Fruit fly (Drosophila melanogaster) whole organism, prepupa: Measurements from ENCODE around the gene ppk16.

Experiments
- Blimp-1 ChIP-seq: fragments of 200-800 bp; sonication (Bioruptor generic); optimal IDR thresholded peaks from 3 replicates; lab custom pipeline; 2017; ENCODE audit warnings: missing biosample characterization, missing genetic modification characterization, mild to moderate bottlenecking, moderate library complexity, missing genetic modification reagents
- CG10631 ChIP-seq: fragments of 200-800 bp; sonication (Bioruptor generic); optimal IDR thresholded peaks from 2 replicates; lab custom pipeline; 2016; ENCODE audit warnings: missing biosample characterization, missing genetic modification characterization
- CG10669 ChIP-seq: fragments of 200-800 bp; sonication (Bioruptor generic); optimal IDR thresholded peaks from 3 replicates; lab custom pipeline; 2018; ENCODE audit warnings: missing biosample characterization, mild to moderate bottlenecking, missing genetic modification characterization, moderate library complexity
- CG11762 ChIP-seq: fragments of 200-800 bp; sonication (Bioruptor generic); optimal IDR thresholded peaks from 3 replicates; lab custom pipeline; 2016; ENCODE audit warnings: missing biosample characterization, missing genetic modification characterization; ENCODE audit not compliant: insufficient read depth
- CG15336 ChIP-seq: fragments of 200-800 bp; sonication (Bioruptor generic); IDR thresholded peaks from 2 replicates; pipeline ENCODE4 v1.3.6; 2022; ENCODE audit warnings: missing biosample characterization, missing genetic modification characterization
- CG1621 ChIP-seq: fragments of 200-800 bp; sonication (Bioruptor generic); optimal IDR thresholded peaks from 3 replicates; lab custom pipeline; 2018; ENCODE audit warnings: missing biosample characterization, mild to moderate bottlenecking, missing genetic modification characterization
- CG31627 ChIP-seq: fragments of 200-800 bp; sonication (Bioruptor generic); optimal IDR thresholded peaks from 3 replicates; lab custom pipeline; 2016; ENCODE audit warnings: missing biosample characterization, missing genetic modification characterization
- CG32006 ChIP-seq: fragments of 200-800 bp; sonication (Bioruptor generic); optimal IDR thresholded peaks from 3 replicates; lab custom pipeline; 2017; ENCODE audit warnings: missing biosample characterization, mild to moderate bottlenecking, missing genetic modification characterization
- CG34406 ChIP-seq: fragments of 200-800 bp; sonication (Bioruptor generic); optimal IDR thresholded peaks from 3 replicates; lab custom pipeline; 2016; ENCODE audit warnings: missing biosample characterization, missing genetic modification characterization
- CG3919 ChIP-seq: fragments of 200-800 bp; sonication (Bioruptor generic); optimal IDR thresholded peaks from 3 replicates; lab custom pipeline; 2016; ENCODE audit warnings: missing biosample characterization, missing genetic modification characterization
- CG4318 ChIP-seq: fragments of 200-800 bp; sonication (Bioruptor generic); optimal IDR thresholded peaks from 3 replicates; lab custom pipeline; 2017; ENCODE audit warnings: missing biosample characterization, mild to moderate bottlenecking, missing genetic modification characterization
- CG6163 ChIP-seq: fragments of 200-800 bp; sonication (Bioruptor generic); IDR thresholded peaks from 3 replicates; pipeline ENCODE4 v1.3.6; 2022; ENCODE audit warnings: missing biosample characterization, missing genetic modification characterization
- CG6276 ChIP-seq: fragments of 200-800 bp; sonication (Bioruptor generic); optimal IDR thresholded peaks from 2 replicates; lab custom pipeline; 2017; ENCODE audit warnings: missing biosample characterization, mild to moderate bottlenecking, missing genetic modification characterization
- CG6808 ChIP-seq: fragments of 200-800 bp; sonication (Bioruptor generic); optimal IDR thresholded peaks from 3 replicates; lab custom pipeline; 2017; ENCODE audit warnings: missing biosample characterization, missing genetic modification characterization, mild to moderate bottlenecking, moderate library complexity, missing genetic modification reagents
- CG6854 ChIP-seq: fragments of 200-800 bp; sonication (Bioruptor generic); optimal IDR thresholded peaks from 2 replicates; lab custom pipeline; 2017; ENCODE audit warnings: missing biosample characterization, mild to moderate bottlenecking, missing genetic modification characterization
- CG8319 ChIP-seq: fragments of 200-800 bp; sonication (Bioruptor generic); optimal IDR thresholded peaks from 3 replicates; lab custom pipeline; 2016; ENCODE audit warnings: missing biosample characterization, missing genetic modification characterization
- CG8632 ChIP-seq: fragments of 200-800 bp; sonication (Bioruptor generic); optimal IDR thresholded peaks from 3 replicates; lab custom pipeline; 2016; ENCODE audit warnings: missing biosample characterization, missing genetic modification characterization
- Eip78C ChIP-seq: fragments of 200-800 bp; sonication (Bioruptor generic); peaks from one replicate; lab custom pipeline; 2016; ENCODE audit warnings: missing biosample characterization, missing genetic modification characterization
- Eip93F ChIP-seq: fragments of 200-800 bp; sonication (Bioruptor generic); optimal IDR thresholded peaks from 2 replicates; lab custom pipeline; 2016; ENCODE audit warnings: missing biosample characterization, mild to moderate bottlenecking, missing genetic modification characterization
- Ets21C ChIP-seq: fragments of 200-800 bp; sonication (Bioruptor generic); optimal IDR thresholded peaks from 3 replicates; lab custom pipeline; 2016; ENCODE audit warnings: missing biosample characterization, missing genetic modification characterization
- Ets96B ChIP-seq: fragments of 200-800 bp; optimal IDR thresholded peaks from 2 replicates; lab custom pipeline; 2019; ENCODE audit warnings: missing biosample characterization, mild to moderate bottlenecking, missing genetic modification characterization, moderate library complexity
- Hr39 ChIP-seq: fragments of 200-800 bp; sonication (Bioruptor generic); optimal IDR thresholded peaks from 2 replicates; lab custom pipeline; 2016; ENCODE audit warnings: missing biosample characterization, missing genetic modification characterization
- Hr4 ChIP-seq: fragments of 200-800 bp; sonication (Bioruptor generic); optimal IDR thresholded peaks from 3 replicates; lab custom pipeline; 2016; ENCODE audit warnings: missing biosample characterization, missing genetic modification characterization
- Lpt ChIP-seq: fragments of 200-800 bp; sonication (Bioruptor generic); optimal IDR thresholded peaks from 3 replicates; lab custom pipeline; 2016; ENCODE audit warnings: missing biosample characterization, missing genetic modification characterization
- Smox ChIP-seq: fragments of 200-800 bp; sonication (Bioruptor generic); optimal IDR thresholded peaks from 3 replicates; lab custom pipeline; 2016; ENCODE audit warnings: missing biosample characterization, missing genetic modification characterization
- Sox102F ChIP-seq: fragments of 200-800 bp; sonication (Bioruptor generic); optimal IDR thresholded peaks from 2 replicates; lab custom pipeline; 2016; ENCODE audit warnings: missing biosample characterization, mild to moderate bottlenecking, missing genetic modification characterization
- Sox14 ChIP-seq: fragments of 200-800 bp; sonication (Bioruptor generic); optimal IDR thresholded peaks from 3 replicates; lab custom pipeline; 2016; ENCODE audit warnings: missing biosample characterization, missing genetic modification characterization
- Sox15 ChIP-seq: fragments of 200-800 bp; sonication (Bioruptor generic); optimal IDR thresholded peaks from 3 replicates; lab custom pipeline; 2016; ENCODE audit warnings: missing biosample characterization, missing genetic modification characterization
- acj6 ChIP-seq: fragments of 200-800 bp; sonication (Bioruptor generic); optimal IDR thresholded peaks from 3 replicates; lab custom pipeline; 2016; ENCODE audit warnings: missing biosample characterization, missing genetic modification characterization
- cyc ChIP-seq: fragments of 200-800 bp; sonication (Bioruptor generic); optimal IDR thresholded peaks from 3 replicates; lab custom pipeline; 2016; ENCODE audit warnings: missing biosample characterization, missing genetic modification characterization
- dsx ChIP-seq: fragments of 200-800 bp; optimal IDR thresholded peaks from 3 replicates; lab custom pipeline; 2019; ENCODE audit warnings: missing biosample characterization, mild to moderate bottlenecking, missing genetic modification characterization, moderate library complexity; ENCODE audit not compliant: poor library complexity, severe bottlenecking
- esn ChIP-seq: fragments of 200-800 bp; sonication (Bioruptor generic); optimal IDR thresholded peaks from 2 replicates; lab custom pipeline; 2016; ENCODE audit warnings: missing biosample characterization, mild to moderate bottlenecking, missing genetic modification characterization, moderate library complexity
- fd85E ChIP-seq: fragments of 200-800 bp; sonication (Bioruptor generic); optimal IDR thresholded peaks from 3 replicates; lab custom pipeline; 2016; ENCODE audit warnings: missing biosample characterization, missing genetic modification characterization
- pdm3 ChIP-seq: fragments of 200-800 bp; sonication (Bioruptor generic); optimal IDR thresholded peaks from 3 replicates; lab custom pipeline; 2016; ENCODE audit warnings: missing biosample characterization, missing genetic modification characterization
- salr ChIP-seq, 2 experiments: fragments of 200-800 bp; sonication (Bioruptor generic); optimal IDR thresholded peaks; 3 replicates each; lab custom pipeline; 2016 to 2018; ENCODE audit warnings: missing biosample characterization in 2 of 2, missing genetic modification characterization in 2 of 2, mild to moderate bottlenecking in 1 of 2
- spab ChIP-seq: fragments of 200-800 bp; sonication (Bioruptor generic); optimal IDR thresholded peaks from 2 replicates; lab custom pipeline; 2017; ENCODE audit warnings: missing biosample characterization, mild to moderate bottlenecking, missing genetic modification characterization, missing genetic modification reagents
- ss ChIP-seq, 2 experiments: fragments of 200-800 bp; sonication (Bioruptor generic); optimal IDR thresholded peaks; 2 replicates in 1 of 2; 3 replicates in 1 of 2; lab custom pipeline; 2017 to 2018; ENCODE audit warnings: mild to moderate bottlenecking in 2 of 2, missing biosample characterization in 2 of 2, missing genetic modification characterization in 2 of 2, moderate library complexity in 1 of 2
- svp ChIP-seq: fragments of 200-800 bp; sonication (Bioruptor generic); peaks from one replicate; lab custom pipeline; 2016; ENCODE audit warnings: missing biosample characterization, missing genetic modification characterization
- vri ChIP-seq: fragments of 200-800 bp; sonication (Bioruptor generic); optimal IDR thresholded peaks from 3 replicates; lab custom pipeline; 2016; ENCODE audit warnings: missing biosample characterization, mild to moderate bottlenecking, missing genetic modification characterization

ppk16 gene

DNA sequence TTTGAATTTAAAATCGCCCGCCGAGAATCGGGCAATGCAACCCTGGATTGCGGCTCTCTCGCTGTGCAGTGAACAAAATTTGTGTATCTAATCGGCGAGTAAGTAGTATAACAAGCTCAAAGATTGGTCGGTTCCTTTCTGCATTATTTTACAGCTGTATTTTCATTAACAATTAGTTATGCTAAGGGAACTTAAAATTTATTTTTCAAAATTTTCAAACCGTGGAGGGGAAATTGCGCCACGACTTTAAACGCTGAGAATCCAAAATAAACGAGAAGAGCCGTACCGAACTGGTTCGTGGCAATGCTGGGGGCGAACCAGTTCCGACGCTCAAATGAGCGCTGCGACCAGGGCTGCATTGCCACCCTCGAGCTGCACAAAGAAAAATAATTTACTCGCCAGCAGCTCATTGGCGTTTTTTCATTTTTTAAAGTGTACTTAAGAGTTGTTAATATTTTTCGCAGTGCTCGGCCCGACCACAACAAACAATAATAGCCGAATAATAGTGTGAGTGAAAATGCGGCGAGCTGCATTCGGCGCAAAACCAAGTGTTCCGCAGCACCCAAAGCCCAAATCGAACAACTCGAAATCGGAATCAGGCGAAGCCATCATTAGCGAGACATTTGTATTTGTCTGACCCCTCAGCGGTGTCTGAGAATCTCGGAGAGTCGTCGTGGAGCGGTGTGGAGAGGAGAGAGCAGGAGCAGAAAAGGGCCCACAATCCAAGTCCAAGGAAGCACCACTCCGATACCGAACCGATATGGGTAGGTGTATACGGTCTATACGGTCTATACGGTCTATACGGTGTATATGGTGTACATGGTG, 16.6 kb downstream of the ppk16 start, which contains the start of gene zf30C (continued):
- TF ChIP-seq CG8632 (GFP tag; lab: Kevin White, UChicago) (peak; percentile 80), pdm3 (GFP tag; lab: Kevin White, UChicago) (peak; percentile 93), Lpt (peak; percentile 78), Smox (GFP tag; lab: Kevin White, UChicago) (peak; percentile 87), Hr4 (GFP tag; lab: Kevin White, UChicago) (peak; percentile 93), esn (GFP tag; lab: Kevin White, UChicago) (peak; percentile 93), ss (GFP tag; optimal IDR thresholded peaks at IDR 0.05; lab: Kevin White, UChicago) (peak in 1 of 2 experiments; percentile 50), CG4318 (GFP tag; lab: Kevin White, UChicago) (peak; percentile 73), CG15336 (GFP tag; lab: Robert Waterston, UW) (peak; percentile 75), vri (peak; percentile 84), acj6 (GFP tag; lab: Kevin White, UChicago) (peak; percentile 90), cyc (GFP tag; lab: Kevin White, UChicago) (peak; percentile 94), dsx (GFP tag; lab: Kevin White, UChicago) (peak; percentile 52), Ets96B (tag; lab: Kevin White, UChicago) (peak; percentile 64), CG1621 (tag; lab: Kevin White, UChicago) (peak; percentile 58), Hr39 (GFP tag; lab: Kevin White, UChicago) (peak; percentile 95), CG10631 (peak; percentile 91)

dm6 chr2L:9754817-9755216, 20.0 kb downstream of the ppk16 start:
- peak; percentile 5 for TF ChIP-seq CG10669 (GFP tag; lab: Kevin White, UChicago)
- no peak for TF ChIP-seq CG3919
- no peak for TF ChIP-seq fd85E (GFP tag; lab: Kevin White, UChicago)
- TF ChIP-seq Eip93F (GFP tag; lab: Kevin White, UChicago) = no peak
- TF ChIP-seq spab (GFP tag; lab: Kevin White, UChicago) = no peak
- peak; percentile 62 for TF ChIP-seq svp (GFP tag; lab: Kevin White, UChicago)
- TF ChIP-seq Sox14 (GFP tag; lab: Kevin White, UChicago) = no peak
- no peak for TF ChIP-seq CG8319
- TF ChIP-seq CG6854 = no peak
- TF ChIP-seq CG10631 = no peak
- TF ChIP-seq CG32006 = peak; percentile 34
- TF ChIP-seq cyc (GFP tag; lab: Kevin White, UChicago) = no peak
- TF ChIP-seq Eip78C (GFP tag; lab: Kevin White, UChicago) = peak; percentile 70
- TF ChIP-seq salr (GFP tag; optimal IDR thresholded peaks at IDR 0.05; lab: Kevin White, UChicago) = no peak
- no peak for TF ChIP-seq CG1621 (tag; lab: Kevin White, UChicago)
- TF ChIP-seq CG31627 (GFP tag; lab: Kevin White, UChicago) = no peak
- TF ChIP-seq ss (GFP tag; optimal IDR thresholded peaks at IDR 0.05; lab: Kevin White, UChicago) = peak in 1 of 2 experiments; percentile 19
- TF ChIP-seq CG6163 (GFP tag; lab: Robert Waterston, UW) = no peak
- no peak for TF ChIP-seq CG6808 (GFP tag; lab: Kevin White, UChicago)
- TF ChIP-seq Ets96B (tag; lab: Kevin White, UChicago) = peak; percentile 21
- TF ChIP-seq Sox102F (GFP tag; lab: Kevin White, UChicago) = no peak
- no peak for TF ChIP-seq CG11762 (GFP tag; lab: Kevin White, UChicago)

DNA sequence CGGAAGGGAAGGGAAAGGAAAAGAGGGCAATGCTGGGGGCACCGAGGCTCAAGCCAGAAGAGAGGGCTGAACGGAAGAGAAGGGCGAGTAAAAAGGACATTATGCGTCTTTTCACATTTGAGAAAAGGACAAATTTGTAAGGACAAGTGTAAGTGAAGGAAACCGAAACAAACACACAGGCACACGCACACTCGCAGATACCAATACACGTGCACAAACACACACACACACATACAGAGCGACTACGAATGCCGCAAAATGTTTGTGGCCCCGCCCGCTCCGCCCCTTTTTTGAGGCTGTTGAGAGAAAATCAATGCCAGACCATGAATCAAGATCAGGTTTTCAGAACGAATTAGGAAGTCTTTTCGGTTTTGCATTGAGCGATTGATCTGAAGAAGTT, 21.5 kb downstream of the ppk16 start:
- no peak for TF ChIP-seq CG15336 (GFP tag; lab: Robert Waterston, UW)
- TF ChIP-seq CG3919 = no peak
- TF ChIP-seq Sox14 (GFP tag; lab: Kevin White, UChicago) = no peak
- no peak for TF ChIP-seq Ets21C (GFP tag; lab: Kevin White, UChicago)
- TF ChIP-seq Sox102F (GFP tag; lab: Kevin White, UChicago) = no peak
- no peak for TF ChIP-seq Blimp-1 (GFP tag; lab: Kevin White, UChicago)
- TF ChIP-seq CG6276 = no peak
- TF ChIP-seq Sox15 (GFP tag; lab: Kevin White, UChicago) = no peak
- no peak for TF ChIP-seq esn (GFP tag; lab: Kevin White, UChicago)
- no peak for TF ChIP-seq Eip93F (GFP tag; lab: Kevin White, UChicago)
- no peak for TF ChIP-seq pdm3 (GFP tag; lab: Kevin White, UChicago)
- no peak for TF ChIP-seq CG34406 (GFP tag; lab: Kevin White, UChicago)
- TF ChIP-seq svp (GFP tag; lab: Kevin White, UChicago) = no peak
